Fruit fly (Drosophila melanogaster): Measurements from ENCODE around the gene mtg.

mtg gene

dm6 chr3R:8250166-8250733 lies at the start of gene mtg:
Gene mtg (plus strand): TSS chr3R:8250497.
- TF ChIP-seq Ets98B (GFP tag; IDR thresholded peaks at IDR 0.05), result peak; percentile 31; the same call in 1 of the 2 replicates
- TF ChIP-seq CG4496 (GFP tag; IDR thresholded peaks at IDR 0.05), result peak; percentile 17; the same call in 1 of the 3 replicates
- TF ChIP-seq gl (tag; optimal IDR thresholded peaks at IDR 0.05), result no peak
- peak; percentile 25; the same call in 1 of the 3 replicates for TF ChIP-seq fd96Ca (GFP tag; IDR thresholded peaks at IDR 0.05)
- no peak for TF ChIP-seq Pif1A (GFP tag; optimal IDR thresholded peaks at IDR 0.05)
- TF ChIP-seq rn (GFP tag; IDR thresholded peaks at IDR 0.05), result 0 out of 2 replicates have a peak, but pooled peaks have one; percentile 11
- TF ChIP-seq CG8159 (tag; optimal IDR thresholded peaks at IDR 0.05), result no peak
- no peak for TF ChIP-seq CG9948 (tag; optimal IDR thresholded peaks at IDR 0.05)

dm6 chr3R:8203367-8203766 lies 46.9 kb upstream of the mtg start:
- TF ChIP-seq CG34367 (tag; optimal IDR thresholded peaks at IDR 0.05), result no peak
- no peak for TF ChIP-seq CG4496 (GFP tag; IDR thresholded peaks at IDR 0.05)
- TF ChIP-seq Pif1A (GFP tag; optimal IDR thresholded peaks at IDR 0.05), result no peak
- no peak for TF ChIP-seq Snoo (tag; optimal IDR thresholded peaks at IDR 0.05)
- no peak for TF ChIP-seq rn (GFP tag; IDR thresholded peaks at IDR 0.05)
- TF ChIP-seq Pif1B (GFP tag; optimal IDR thresholded peaks at IDR 0.05), result no peak
- TF ChIP-seq CG14655 (GFP tag; optimal IDR thresholded peaks at IDR 0.05), result no peak
- TF ChIP-seq CG17806 (tag; optimal IDR thresholded peaks at IDR 0.05), result no peak
- TF ChIP-seq Ets98B (GFP tag; IDR thresholded peaks at IDR 0.05), result no peak
- no peak for TF ChIP-seq CG32121 (GFP tag; IDR thresholded peaks at IDR 0.05)
- TF ChIP-seq fd96Ca (GFP tag; IDR thresholded peaks at IDR 0.05), result no peak
- no peak for TF ChIP-seq gl (tag; optimal IDR thresholded peaks at IDR 0.05)
- TF ChIP-seq D1 (tag; optimal IDR thresholded peaks at IDR 0.05), result no peak
- no peak for TF ChIP-seq CG8301 (tag; optimal IDR thresholded peaks at IDR 0.05)
- no peak for TF ChIP-seq EcR (GFP tag; optimal IDR thresholded peaks at IDR 0.05)
- no peak for TF ChIP-seq CG12605 (GFP tag; IDR thresholded peaks at IDR 0.05)

- no peak for TF ChIP-seq Snoo (tag; optimal IDR thresholded peaks at IDR 0.05)
- no peak for TF ChIP-seq CG10348 (GFP tag; IDR thresholded peaks at IDR 0.05)
- no peak for TF ChIP-seq fd96Ca (GFP tag; IDR thresholded peaks at IDR 0.05)
- no peak for TF ChIP-seq CG17806 (tag; optimal IDR thresholded peaks at IDR 0.05)
- no peak for TF ChIP-seq CG12605 (GFP tag; IDR thresholded peaks at IDR 0.05)
- no peak for TF ChIP-seq CG32121 (GFP tag; IDR thresholded peaks at IDR 0.05)
- no peak for TF ChIP-seq D1 (tag; optimal IDR thresholded peaks at IDR 0.05)
- no peak for TF ChIP-seq CG14655 (GFP tag; optimal IDR thresholded peaks at IDR 0.05)
- TF ChIP-seq EcR (GFP tag; optimal IDR thresholded peaks at IDR 0.05), result no peak
- no peak for TF ChIP-seq gl (tag; optimal IDR thresholded peaks at IDR 0.05)
- no peak for TF ChIP-seq CG8159 (tag; optimal IDR thresholded peaks at IDR 0.05)
- TF ChIP-seq CG9948 (tag; optimal IDR thresholded peaks at IDR 0.05), result no peak
- TF ChIP-seq Pif1B (GFP tag; optimal IDR thresholded peaks at IDR 0.05), result no peak
- no peak for TF ChIP-seq CG4496 (GFP tag; IDR thresholded peaks at IDR 0.05)
- no peak for TF ChIP-seq CG15710 (tag; optimal IDR thresholded peaks at IDR 0.05)
- TF ChIP-seq CG34367 (tag; optimal IDR thresholded peaks at IDR 0.05), result no peak
- TF ChIP-seq CG8301 (tag; optimal IDR thresholded peaks at IDR 0.05), result no peak
- TF ChIP-seq Pif1A (GFP tag; optimal IDR thresholded peaks at IDR 0.05), result no peak
- TF ChIP-seq CG13204 (GFP tag; optimal IDR thresholded peaks at IDR 0.05), result no peak
- TF ChIP-seq rn (GFP tag; IDR thresholded peaks at IDR 0.05), result no peak
Observed at dm6 chr3R:8204730-8205129, 45.6 kb upstream of the mtg start, which contains the start of gene CheA84a. Gene CheA84a (minus strand): TSS chr3R:8204830.

- TF ChIP-seq CG34367 (tag; optimal IDR thresholded peaks at IDR 0.05) (no peak), CG9948 (tag; optimal IDR thresholded peaks at IDR 0.05) (no peak), CG10348 (GFP tag; IDR thresholded peaks at IDR 0.05) (no peak), CG8301 (tag; optimal IDR thresholded peaks at IDR 0.05) (no peak), fd96Ca (GFP tag; IDR thresholded peaks at IDR 0.05) (no peak), D1 (tag; optimal IDR thresholded peaks at IDR 0.05) (no peak), rn (GFP tag; IDR thresholded peaks at IDR 0.05) (no peak), CG8159 (tag; optimal IDR thresholded peaks at IDR 0.05) (no peak), gl (tag; optimal IDR thresholded peaks at IDR 0.05) (no peak), CG12605 (GFP tag; IDR thresholded peaks at IDR 0.05) (no peak), Pif1B (GFP tag; optimal IDR thresholded peaks at IDR 0.05) (no peak), CG4496 (GFP tag; IDR thresholded peaks at IDR 0.05) (no peak)
Observed at dm6 chr3R:8205292-8205893, 44.9 kb upstream of the mtg start.

- TF ChIP-seq CG9948 (tag; optimal IDR thresholded peaks at IDR 0.05) (no peak), CG13204 (GFP tag; optimal IDR thresholded peaks at IDR 0.05) (no peak)
Observed at dm6 chr3R:8206019-8206418, 44.3 kb upstream of the mtg start.

dm6 chr3R:8206628-8207275 lies 43.5 kb upstream of the mtg start:
- TF ChIP-seq Pif1B (GFP tag; optimal IDR thresholded peaks at IDR 0.05) (no peak), EcR (GFP tag; optimal IDR thresholded peaks at IDR 0.05) (no peak), CG14655 (GFP tag; optimal IDR thresholded peaks at IDR 0.05) (no peak), Snoo (tag; optimal IDR thresholded peaks at IDR 0.05) (no peak), CG15710 (tag; optimal IDR thresholded peaks at IDR 0.05) (no peak), CG34367 (tag; optimal IDR thresholded peaks at IDR 0.05) (no peak), D1 (tag; optimal IDR thresholded peaks at IDR 0.05) (no peak)

Measured in whole organism, pupa.